ENCODE assay signal across 2 fruit fly cellular contexts in genomic region chr2L:5247812-5248211, dm6.
TF ChIP-seq lines count a peak whose summit lies in the region.

No protein-coding gene starts in this region.

- no peak for TF ChIP-seq CTCF in whole organism, embryonic (GFP tag; optimal IDR thresholded peaks at IDR 0.05; lab: Kevin White, UChicago)

TF ChIP-seq in whole organism, embryonic, 481 proteins besides CTCF, POLR2A, EP300 and RAD21:
- TF ChIP-seq nau (GFP tag; optimal IDR thresholded peaks at IDR 0.05; lab: Kevin White, UChicago) (peak; percentile 53), cg (GFP tag; optimal IDR thresholded peaks at IDR 0.05; lab: Kevin White, UChicago) (peak; percentile 58), kni (GFP tag; optimal IDR thresholded peaks at IDR 0.05; lab: Kevin White, UChicago) (peak; percentile 84), CG32767 (GFP tag; IDR thresholded peaks at IDR 0.05; lab: Robert Waterston, UW) (0 out of 2 replicates have a peak, but pooled peaks have one; percentile 16), CG8281 (tag; optimal IDR thresholded peaks at IDR 0.05; lab: Kevin White, UChicago) (no peak), CG18262 (tag; optimal IDR thresholded peaks at IDR 0.05; lab: Kevin White, UChicago) (no peak)
TF ChIP-seq in whole organism, embryonic: peak in this region for 4.

TF ChIP-seq in whole organism, prepupa, 60 proteins besides CTCF, POLR2A, EP300 and RAD21:
- TF ChIP-seq CG8319 (GFP tag; optimal IDR thresholded peaks at IDR 0.05; lab: Kevin White, UChicago), result no peak
- no peak for TF ChIP-seq CG31627 (GFP tag; optimal IDR thresholded peaks at IDR 0.05; lab: Kevin White, UChicago)
- peak; percentile 53 for TF ChIP-seq svp (GFP tag; lab: Kevin White, UChicago)
- no peak for TF ChIP-seq Ets21C (GFP tag; optimal IDR thresholded peaks at IDR 0.05; lab: Kevin White, UChicago)
